Fruit fly (Drosophila melanogaster) whole organism, pupa: Measurements from ENCODE around the gene Tsp.

ENCODE experiments used
- CG10348 ChIP-seq: fragments of 200-800 bp; sonication (Bioruptor generic); IDR thresholded peaks from 2 replicates; pipeline ENCODE4 v1.3.6; 2022; ENCODE audit warnings: missing biosample characterization, missing genetic modification characterization
- CG12605 ChIP-seq: fragments of 200-800 bp; sonication (Bioruptor generic); IDR thresholded peaks from 2 replicates; pipeline ENCODE4 v1.3.6; 2022; ENCODE audit warnings: missing biosample characterization, missing genetic modification characterization
- CG13204 ChIP-seq: fragments of 200-800 bp; sonication (Bioruptor generic); optimal IDR thresholded peaks from 2 replicates; lab custom pipeline; 2018; ENCODE audit warnings: missing biosample characterization, mild to moderate bottlenecking, missing genetic modification characterization, moderate library complexity
- CG15710 ChIP-seq: fragments of 200-800 bp; sonication (Bioruptor generic); optimal IDR thresholded peaks from 2 replicates; lab custom pipeline; 2018; ENCODE audit warnings: missing biosample characterization, mild to moderate bottlenecking, missing genetic modification characterization, moderate library complexity
- CG17806 ChIP-seq: fragments of 200-800 bp; sonication (Bioruptor generic); optimal IDR thresholded peaks from 2 replicates; lab custom pipeline; 2018; ENCODE audit warnings: missing biosample characterization, mild to moderate bottlenecking, missing genetic modification characterization, moderate library complexity
- CG32121 ChIP-seq: fragments of 200-800 bp; sonication (Bioruptor generic); IDR thresholded peaks from 2 replicates; pipeline ENCODE4 v1.3.6; 2022; ENCODE audit warnings: missing biosample characterization, missing genetic modification characterization
- CG34367 ChIP-seq: fragments of 200-800 bp; sonication (Bioruptor generic); optimal IDR thresholded peaks from 2 replicates; lab custom pipeline; 2018; ENCODE audit warnings: missing biosample characterization, mild to moderate bottlenecking, missing genetic modification characterization
- CG4496 ChIP-seq: fragments of 200-800 bp; sonication (Bioruptor generic); IDR thresholded peaks from 3 replicates; pipeline ENCODE4 v1.3.6; 2022; ENCODE audit warnings: missing biosample characterization, missing genetic modification characterization
- CG8159 ChIP-seq: fragments of 200-800 bp; sonication (Bioruptor generic); optimal IDR thresholded peaks from 3 replicates; lab custom pipeline; 2018; ENCODE audit warnings: missing biosample characterization, mild to moderate bottlenecking, missing genetic modification characterization, moderate library complexity
- CG8301 ChIP-seq: fragments of 200-800 bp; sonication (Bioruptor generic); optimal IDR thresholded peaks from 2 replicates; lab custom pipeline; 2018; ENCODE audit warnings: missing biosample characterization, mild to moderate bottlenecking, missing genetic modification characterization
- CG9948 ChIP-seq: fragments of 200-800 bp; sonication (Bioruptor generic); optimal IDR thresholded peaks from 2 replicates; lab custom pipeline; 2018; ENCODE audit warnings: missing biosample characterization, mild to moderate bottlenecking, missing genetic modification characterization, moderate library complexity
- D1 ChIP-seq: fragments of 200-800 bp; sonication (Bioruptor generic); optimal IDR thresholded peaks from 2 replicates; lab custom pipeline; 2018; ENCODE audit warnings: missing biosample characterization, mild to moderate bottlenecking, missing genetic modification characterization, moderate library complexity
- EcR ChIP-seq: fragments of 200-800 bp; sonication (Bioruptor generic); optimal IDR thresholded peaks from 3 replicates; lab custom pipeline; 2019; ENCODE audit warnings: missing biosample characterization, missing genetic modification characterization, mild to moderate bottlenecking, moderate library complexity, missing genetic modification reagents
- Ets98B ChIP-seq: fragments of 200-800 bp; sonication (Bioruptor generic); IDR thresholded peaks from 2 replicates; pipeline ENCODE4 v1.3.6; 2022; ENCODE audit warnings: missing biosample characterization, missing genetic modification characterization
- Pif1A ChIP-seq: fragments of 200-800 bp; sonication (Bioruptor generic); optimal IDR thresholded peaks from 3 replicates; lab custom pipeline; 2016; ENCODE audit warnings: missing biosample characterization, missing genetic modification characterization
- Pif1B ChIP-seq: fragments of 200-800 bp; sonication (Bioruptor generic); optimal IDR thresholded peaks from 3 replicates; lab custom pipeline; 2016; ENCODE audit warnings: missing biosample characterization, missing genetic modification characterization
- Snoo ChIP-seq: fragments of 200-800 bp; sonication (Bioruptor generic); optimal IDR thresholded peaks from 3 replicates; lab custom pipeline; 2017; ENCODE audit warnings: missing biosample characterization, mild to moderate bottlenecking, missing genetic modification characterization, inconsistent platforms
- fd96Ca ChIP-seq: fragments of 200-800 bp; sonication (Bioruptor generic); IDR thresholded peaks from 3 replicates; pipeline ENCODE4 v1.3.6; 2022; ENCODE audit warnings: missing biosample characterization, missing genetic modification characterization
- gl ChIP-seq: fragments of 200-800 bp; sonication (Bioruptor generic); optimal IDR thresholded peaks from 2 replicates; lab custom pipeline; 2018; ENCODE audit warnings: missing biosample characterization, mild to moderate bottlenecking, missing genetic modification characterization
- rn ChIP-seq: fragments of 200-800 bp; sonication (Bioruptor generic); IDR thresholded peaks from 2 replicates; pipeline ENCODE4 v1.3.6; 2022; ENCODE audit warnings: missing biosample characterization, missing genetic modification characterization

Gene Tsp

dm6 chr2L:6644421-6645059 lies 64.3 kb downstream of the Tsp start:
- no peak for TF ChIP-seq CG32121 (GFP tag; lab: Robert Waterston, UW)
- TF ChIP-seq Pif1A, result no peak
- TF ChIP-seq Ets98B (GFP tag; lab: Robert Waterston, UW), result no peak
- peak; percentile 28 for TF ChIP-seq EcR (GFP tag; lab: Kevin White, UChicago)
- TF ChIP-seq CG8159 (tag; lab: Kevin White, UChicago), result no peak
- no peak for TF ChIP-seq CG34367
- TF ChIP-seq CG12605 (GFP tag; lab: Robert Waterston, UW), result 0 out of 2 replicates have a peak, but pooled peaks have one; percentile 11
- no peak for TF ChIP-seq CG17806 (tag; lab: Kevin White, UChicago)
- no peak for TF ChIP-seq CG9948 (tag; lab: Kevin White, UChicago)
- no peak for TF ChIP-seq CG10348
- no peak for TF ChIP-seq CG15710 (tag; lab: Kevin White, UChicago)
- peak; percentile 17 for TF ChIP-seq Pif1B
- TF ChIP-seq CG13204 (GFP tag; lab: Kevin White, UChicago), result no peak
- 0 out of 3 replicates have a peak, but pooled peaks have one; percentile 38 for TF ChIP-seq fd96Ca (GFP tag; lab: Robert Waterston, UW)
- TF ChIP-seq CG4496 (GFP tag; lab: Robert Waterston, UW), result peak; percentile 34; the same call in 1 of the 3 replicates
- peak; percentile 58 for TF ChIP-seq gl (tag; lab: Kevin White, UChicago)

DNA sequence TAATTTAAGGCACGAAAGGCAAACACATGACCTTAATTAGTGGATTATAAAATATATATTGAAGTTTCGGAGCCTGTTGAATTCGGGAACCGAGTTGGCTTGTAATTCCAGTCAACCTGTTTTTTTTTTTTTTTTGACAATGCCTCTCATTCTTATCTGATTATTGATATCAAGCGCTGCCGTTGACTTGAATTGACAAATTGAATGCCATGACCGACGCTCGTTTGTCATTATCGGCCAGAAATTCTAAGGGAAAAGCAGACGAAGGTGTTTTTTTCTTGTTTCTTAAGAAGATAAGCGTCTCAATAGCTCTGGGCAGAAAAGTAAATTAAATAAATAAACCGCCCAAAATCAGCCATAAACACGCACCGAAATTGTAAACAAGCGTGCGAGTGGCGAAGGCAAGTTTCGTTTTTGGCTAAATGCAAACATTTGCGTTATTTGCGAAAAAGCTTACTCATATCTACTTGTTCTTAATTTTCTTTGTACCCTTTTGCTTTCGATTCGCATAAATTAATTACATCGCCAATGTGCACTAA lies 65.6 kb downstream of the Tsp start:
- TF ChIP-seq CG8301 (tag; lab: Kevin White, UChicago) (no peak), CG15710 (tag; lab: Kevin White, UChicago) (no peak), fd96Ca (GFP tag; lab: Robert Waterston, UW) (no peak), Ets98B (GFP tag; lab: Robert Waterston, UW) (no peak), CG9948 (tag; lab: Kevin White, UChicago) (no peak), CG32121 (GFP tag; lab: Robert Waterston, UW) (no peak), Snoo (no peak), rn (GFP tag; lab: Robert Waterston, UW) (no peak), Pif1A (no peak), CG8159 (tag; lab: Kevin White, UChicago) (no peak), D1 (tag; lab: Kevin White, UChicago) (no peak), CG34367 (no peak), CG10348 (no peak), gl (tag; lab: Kevin White, UChicago) (no peak)
